Worm (Caenorhabditis elegans) whole organism, late embryonic: ENCODE results near the gene Y75B12B.1.

Source experiments
- K02D7.2 ChIP-seq: sonication (generic microtip); optimal IDR thresholded peaks from 2 replicates; lab custom pipeline; 2017; ENCODE audit warnings: mild to moderate bottlenecking, missing genetic modification characterization, missing compliant biosample characterization
- K09A11.1 ChIP-seq: sonication (generic microtip); optimal IDR thresholded peaks from 2 replicates; lab custom pipeline; 2017; ENCODE audit warnings: antibody characterized with exemption, mild to moderate bottlenecking, missing genetic modification characterization, missing compliant biosample characterization; ENCODE audit not compliant: insufficient read depth
- Y22D7AL.16 ChIP-seq: sonication (generic microtip); optimal IDR thresholded peaks from 2 replicates; lab custom pipeline; 2016; ENCODE audit warnings: missing genetic modification characterization, missing compliant biosample characterization
- ama-1 ChIP-seq: fragments of 150-350 bp; optimal IDR thresholded peaks from 2 replicates; lab custom pipeline; 2014
- ceh-14 ChIP-seq: sonication (generic microtip); optimal IDR thresholded peaks from 2 replicates; lab custom pipeline; 2016; ENCODE audit warnings: missing genotype, missing genetic modification characterization, missing compliant biosample characterization
- ceh-19 ChIP-seq: fragments of 200-800 bp; sonication (Bioruptor generic); optimal IDR thresholded peaks from 2 replicates; lab custom pipeline; 2018; ENCODE audit warnings: mild to moderate bottlenecking, missing genetic modification characterization, missing compliant biosample characterization
- ceh-22 ChIP-seq: sonication (generic microtip); optimal IDR thresholded peaks from 2 replicates; lab custom pipeline; 2017; ENCODE audit warnings: missing biosample characterization, missing genetic modification characterization
- ceh-30 ChIP-seq: fragments of 150-350 bp; optimal IDR thresholded peaks from 2 replicates; lab custom pipeline; 2014; ENCODE audit warnings: missing biosample characterization, missing genetic modification characterization
- ceh-31 ChIP-seq: sonication (generic microtip); optimal IDR thresholded peaks from 2 replicates; lab custom pipeline; 2016; ENCODE audit warnings: missing genetic modification characterization, missing compliant biosample characterization
- ceh-34 ChIP-seq: sonication (generic microtip); optimal IDR thresholded peaks from 2 replicates; lab custom pipeline; 2016; ENCODE audit warnings: mild to moderate bottlenecking, missing genetic modification characterization, missing compliant biosample characterization
- ceh-45 ChIP-seq: fragments of 200-800 bp; sonication (Bioruptor generic); IDR thresholded peaks from 2 replicates; pipeline ENCODE4 v1.3.6; 2022; ENCODE audit warnings: missing genetic modification reagents, missing genetic modification characterization, missing compliant biosample characterization
- ceh-48 ChIP-seq: sonication (generic microtip); optimal IDR thresholded peaks from 2 replicates; lab custom pipeline; 2016; ENCODE audit warnings: missing genetic modification characterization, inconsistent platforms, missing compliant biosample characterization
- ceh-9 ChIP-seq: sonication (generic microtip); optimal IDR thresholded peaks from 2 replicates; lab custom pipeline; 2016; ENCODE audit warnings: mild to moderate bottlenecking, missing genetic modification characterization, inconsistent platforms, missing compliant biosample characterization
- dmd-4 ChIP-seq: sonication (generic microtip); optimal IDR thresholded peaks from 2 replicates; lab custom pipeline; 2016; ENCODE audit warnings: borderline replicate concordance, missing genetic modification characterization, missing compliant biosample characterization
- dve-1 ChIP-seq: sonication (generic microtip); optimal IDR thresholded peaks from 2 replicates; lab custom pipeline; 2017; ENCODE audit warnings: antibody characterized with exemption, mild to moderate bottlenecking, missing genetic modification characterization, missing compliant biosample characterization
- elt-2 ChIP-seq: sonication (generic microtip); optimal IDR thresholded peaks from 2 replicates; lab custom pipeline; 2016; ENCODE audit warnings: missing genetic modification reagents, missing genetic modification characterization, missing compliant biosample characterization
- elt-4 ChIP-seq: sonication (generic microtip); optimal IDR thresholded peaks from 2 replicates; lab custom pipeline; 2016; ENCODE audit warnings: missing genetic modification characterization, missing compliant biosample characterization
- ets-4 ChIP-seq: sonication (generic microtip); optimal IDR thresholded peaks from 2 replicates; lab custom pipeline; 2016; ENCODE audit warnings: missing genetic modification characterization, missing compliant biosample characterization
- fax-1 ChIP-seq: sonication (generic microtip); optimal IDR thresholded peaks from 2 replicates; lab custom pipeline; 2016; ENCODE audit warnings: missing genotype, missing genetic modification characterization, missing compliant biosample characterization
- fkh-10 ChIP-seq: fragments of 150-350 bp; optimal IDR thresholded peaks from 2 replicates; lab custom pipeline; 2014; ENCODE audit warnings: missing biosample characterization, missing genetic modification reagents, missing genetic modification characterization
- fkh-6 ChIP-seq: sonication (generic microtip); optimal IDR thresholded peaks from 2 replicates; lab custom pipeline; 2016; ENCODE audit warnings: missing genetic modification characterization, missing compliant biosample characterization
- gmeb-2 ChIP-seq: sonication (generic microtip); optimal IDR thresholded peaks from 2 replicates; lab custom pipeline; 2016; ENCODE audit warnings: missing genetic modification characterization, inconsistent platforms, missing compliant biosample characterization
- hlh-30 ChIP-seq: sonication (generic microtip); optimal IDR thresholded peaks from 2 replicates; lab custom pipeline; 2017; ENCODE audit warnings: antibody characterized with exemption, missing genetic modification characterization, missing compliant biosample characterization; ENCODE audit not compliant: insufficient read depth
- nfya-1 ChIP-seq: sonication (generic microtip); optimal IDR thresholded peaks from 2 replicates; lab custom pipeline; 2017; ENCODE audit warnings: missing genetic modification characterization, mild to moderate bottlenecking, missing compliant biosample characterization, antibody characterized with exemption, moderate library complexity
- nhr-11 ChIP-seq: fragments of 150-350 bp; optimal IDR thresholded peaks from 2 replicates; lab custom pipeline; 2014; ENCODE audit warnings: missing biosample characterization, missing genetic modification characterization
- nhr-232 ChIP-seq: sonication (generic microtip); optimal IDR thresholded peaks from 2 replicates; lab custom pipeline; 2016; ENCODE audit warnings: missing genetic modification characterization, missing compliant biosample characterization
- odd-2 ChIP-seq: sonication (generic microtip); optimal IDR thresholded peaks from 2 replicates; lab custom pipeline; 2017; ENCODE audit warnings: antibody characterized with exemption, mild to moderate bottlenecking, missing genetic modification characterization, missing compliant biosample characterization
- pat-9 ChIP-seq: fragments of 200-800 bp; sonication (Bioruptor generic); optimal IDR thresholded peaks from 2 replicates; lab custom pipeline; 2018; ENCODE audit warnings: mild to moderate bottlenecking, missing genetic modification characterization, moderate library complexity, missing compliant biosample characterization
- pax-1 ChIP-seq: fragments of 150-350 bp; optimal IDR thresholded peaks from 2 replicates; lab custom pipeline; 2014; ENCODE audit warnings: missing biosample characterization, missing genetic modification characterization
- pha-2 ChIP-seq: sonication (generic microtip); optimal IDR thresholded peaks from 2 replicates; lab custom pipeline; 2017; ENCODE audit warnings: mild to moderate bottlenecking, missing genetic modification characterization, missing compliant biosample characterization
- pha-4 ChIP-seq: fragments of 150-350 bp; optimal IDR thresholded peaks from 2 replicates; lab custom pipeline; 2018; ENCODE audit warnings: missing biosample characterization, missing genetic modification reagents, missing genetic modification characterization
- rnt-1 ChIP-seq: sonication (generic microtip); optimal IDR thresholded peaks from 2 replicates; lab custom pipeline; 2016; ENCODE audit warnings: missing genetic modification characterization, missing compliant biosample characterization
- sdc-2 ChIP-seq: sonication (generic microtip); optimal IDR thresholded peaks from 2 replicates; lab custom pipeline; 2016; ENCODE audit warnings: missing genotype, missing genetic modification characterization, missing compliant biosample characterization
- tbx-2 ChIP-seq: sonication (generic microtip); optimal IDR thresholded peaks from 2 replicates; lab custom pipeline; 2016; ENCODE audit warnings: missing genetic modification characterization, missing compliant biosample characterization
- tbx-7 ChIP-seq: sonication (generic microtip); optimal IDR thresholded peaks from 2 replicates; lab custom pipeline; 2016; ENCODE audit warnings: missing genotype, missing genetic modification characterization, missing compliant biosample characterization
- zip-5 ChIP-seq: sonication (generic microtip); optimal IDR thresholded peaks from 2 replicates; lab custom pipeline; 2016; ENCODE audit warnings: missing genetic modification characterization, missing compliant biosample characterization
- ztf-16 ChIP-seq: sonication (generic microtip); optimal IDR thresholded peaks from 2 replicates; lab custom pipeline; 2017; ENCODE audit warnings: missing genetic modification characterization, missing compliant biosample characterization

The Y75B12B.1 gene

ce11 chrV:15153277-15153676 lies 31.2 kb upstream of the Y75B12B.1 start, which contains the start of gene srh-55:
srh-55 (plus strand) TSS chrV:15153577.
- TF ChIP-seq nhr-232 (tag; lab: Kevin White, UChicago) = no peak
- TF ChIP-seq gmeb-2 (tag; lab: Kevin White, UChicago) = no peak
- no peak for TF ChIP-seq nfya-1 (tag; lab: Kevin White, UChicago)
- no peak for TF ChIP-seq fax-1 (tag; lab: Kevin White, UChicago)
- TF ChIP-seq ceh-45 (GFP tag; lab: Robert Waterston, UW) = no peak
- TF ChIP-seq ama-1 (lab: Kevin White, UChicago) = no peak
- TF ChIP-seq tbx-2 (tag; lab: Kevin White, UChicago) = no peak
- no peak for TF ChIP-seq ceh-22 (tag; lab: Kevin White, UChicago)
- TF ChIP-seq ceh-31 = no peak
- TF ChIP-seq ceh-34 (tag; lab: Kevin White, UChicago) = no peak
- no peak for TF ChIP-seq Y22D7AL.16
- no peak for TF ChIP-seq pha-4
- TF ChIP-seq pha-2 (tag; lab: Kevin White, UChicago) = no peak
- no peak for TF ChIP-seq nhr-11 (tag; lab: Kevin White, UChicago)

DNA sequence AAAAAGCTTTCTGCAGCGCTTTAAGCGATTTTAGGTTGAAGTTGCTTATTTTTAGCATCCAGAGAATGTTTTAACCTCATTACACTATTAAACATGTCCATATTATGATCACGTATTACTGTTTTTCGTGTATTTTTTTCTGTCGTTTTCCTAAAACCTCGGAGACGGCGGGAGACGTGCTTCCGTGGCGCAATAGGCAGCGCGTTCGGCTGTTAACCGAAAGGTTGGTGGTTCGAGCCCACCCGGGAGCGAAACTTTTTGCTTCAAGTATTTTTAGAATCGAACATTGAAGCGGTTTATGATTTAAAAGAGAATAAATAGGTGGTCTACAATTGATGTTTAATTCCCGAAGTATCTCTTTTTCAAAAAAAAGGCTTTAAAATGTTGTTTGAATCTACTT lies 28.0 kb upstream of the Y75B12B.1 start:
- no peak for TF ChIP-seq gmeb-2 (tag; lab: Kevin White, UChicago)

DNA sequence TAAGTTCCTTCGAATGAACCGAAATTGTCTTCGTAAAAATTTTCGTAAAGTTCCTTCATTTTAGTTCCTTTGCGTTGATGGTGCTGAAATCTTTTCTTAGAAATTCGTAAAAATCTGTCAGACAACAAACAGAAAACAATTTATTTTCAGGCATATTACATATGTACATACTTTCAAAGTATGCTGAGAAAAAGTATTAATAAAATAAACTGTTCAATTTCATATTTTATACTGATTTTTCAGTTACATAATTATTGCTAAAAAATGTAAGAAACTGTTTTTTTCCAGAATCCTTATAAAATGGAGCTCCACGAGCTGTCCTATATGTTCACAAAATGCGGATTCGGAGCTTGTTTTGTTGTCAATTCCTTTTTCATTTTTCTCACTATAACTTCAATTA lies 25.8 kb upstream of the Y75B12B.1 start, which contains the start of gene str-45:
Gene str-45 (plus strand): TSS at position 301 of the 400 bp plus-strand sequence.
- TF ChIP-seq ceh-48 (tag; lab: Kevin White, UChicago) = no peak
- no peak for TF ChIP-seq pha-4
- no peak for TF ChIP-seq Y22D7AL.16
- no peak for TF ChIP-seq pax-1
- no peak for TF ChIP-seq sdc-2
- no peak for TF ChIP-seq ceh-19 (GFP tag; lab: Kevin White, UChicago)
- TF ChIP-seq tbx-7 (tag; lab: Kevin White, UChicago) = no peak
- TF ChIP-seq ets-4 = no peak
- TF ChIP-seq ceh-14 (tag; lab: Kevin White, UChicago) = no peak
- TF ChIP-seq rnt-1 (tag; lab: Kevin White, UChicago) = no peak
- no peak for TF ChIP-seq ceh-34 (tag; lab: Kevin White, UChicago)
- no peak for TF ChIP-seq hlh-30
- TF ChIP-seq nhr-11 (tag; lab: Kevin White, UChicago) = no peak
- no peak for TF ChIP-seq elt-4 (tag; lab: Kevin White, UChicago)
- TF ChIP-seq ztf-16 (tag; lab: Kevin White, UChicago) = no peak
- no peak for TF ChIP-seq K09A11.1 (tag; lab: Kevin White, UChicago)
- TF ChIP-seq fkh-10 (GFP tag; lab: Kevin White, UChicago) = no peak
- TF ChIP-seq odd-2 = no peak
- TF ChIP-seq, all 69 proteins: peak for 0

ce11 chrV:15162697-15163096 lies 21.8 kb upstream of the Y75B12B.1 start, which contains the start of gene srz-11:
srz-11 (plus strand) TSS chrV:15163082.
- TF ChIP-seq K02D7.2 (no peak), dve-1 (tag; lab: Kevin White, UChicago) (no peak), pat-9 (tag; lab: Kevin White, UChicago) (no peak), fkh-6 (tag; lab: Kevin White, UChicago) (no peak), ceh-19 (GFP tag; lab: Kevin White, UChicago) (no peak), zip-5 (no peak), elt-2 (tag; lab: Kevin White, UChicago) (no peak), ceh-9 (tag; lab: Kevin White, UChicago) (no peak), tbx-2 (tag; lab: Kevin White, UChicago) (no peak), ama-1 (lab: Kevin White, UChicago) (no peak), ceh-30 (tag; lab: Kevin White, UChicago) (no peak), dmd-4 (no peak)
